Worm (Caenorhabditis elegans): ENCODE data around the gene K10B2.4.

K10B2.4 gene

ce11 chrII:6355396-6356346 is 5.1 kb downstream of the K10B2.4 start, which contains the start of gene C32D5.11 (continued):
- TF ChIP-seq hpl-2 (GFP tag; optimal IDR thresholded peaks at IDR 0.05) (no peak), nhr-76 (tag; optimal IDR thresholded peaks at IDR 0.05) (no peak), egl-27 (tag; optimal IDR thresholded peaks at IDR 0.05) (no peak), lin-13 (GFP tag; optimal IDR thresholded peaks at IDR 0.05) (peak; percentile 69), unc-62 (GFP tag; optimal IDR thresholded peaks at IDR 0.05) (no peak), hlh-17 (GFP tag; optimal IDR thresholded peaks at IDR 0.05; ENCODE audit: borderline replicate concordance) (no peak), nhr-20 (tag; optimal IDR thresholded peaks at IDR 0.05) (peak; percentile 87), skn-1 (tag; optimal IDR thresholded peaks at IDR 0.05) (peak; percentile 54), unc-86 (tag; optimal IDR thresholded peaks at IDR 0.05) (peak; percentile 78), blmp-1 (tag; optimal IDR thresholded peaks at IDR 0.05) (peak; percentile 67), C16A3.4 (tag; optimal IDR thresholded peaks at IDR 0.05) (peak; percentile 90), ztf-4 (tag; optimal IDR thresholded peaks at IDR 0.05) (peak; percentile 63), sup-37 (GFP tag; optimal IDR thresholded peaks at IDR 0.05) (no peak), nhr-19 (GFP tag; conservative IDR thresholded peaks at IDR 0.05) (peak; percentile 72), ceh-82 (tag; optimal IDR thresholded peaks at IDR 0.05) (peak; percentile 51 to 77 (median 70)), C34B4.2 (tag; optimal IDR thresholded peaks at IDR 0.05) (no peak), nhr-71 (tag; optimal IDR thresholded peaks at IDR 0.05) (peak; percentile 89), vab-15 (tag; optimal IDR thresholded peaks at IDR 0.05) (no peak), nhr-84 (tag; optimal IDR thresholded peaks at IDR 0.05) (no peak), C04F5.9 (tag; optimal IDR thresholded peaks at IDR 0.05) (peak; percentile 8), pax-3 (tag; optimal IDR thresholded peaks at IDR 0.05) (peak; percentile 17), lin-15B (tag; optimal IDR thresholded peaks at IDR 0.05) (peak; percentile 57), ces-1 (GFP tag; optimal IDR thresholded peaks at IDR 0.05) (no peak), xbp-1 (tag; optimal IDR thresholded peaks at IDR 0.05) (peak; percentile 79), egl-13 (tag; optimal IDR thresholded peaks at IDR 0.05) (peak; percentile 21), lin-14 (GFP tag; optimal IDR thresholded peaks at IDR 0.05) (peak; percentile 91), nhr-237 (tag; optimal IDR thresholded peaks at IDR 0.05) (no peak)

ce11 chrII:6351887-6352286 is 8.9 kb downstream of the K10B2.4 start, which contains the start of gene C32D5.10:
Gene C32D5.10 (minus strand): TSS chrII:6351987.
- TF ChIP-seq vab-15 (tag; optimal IDR thresholded peaks at IDR 0.05) (no peak), unc-62 (GFP tag; optimal IDR thresholded peaks at IDR 0.05) (no peak), rnt-1 (tag; optimal IDR thresholded peaks at IDR 0.05) (no peak), unc-86 (tag; optimal IDR thresholded peaks at IDR 0.05) (no peak)

ce11 chrII:6349968-6350367 is 10.8 kb downstream of the K10B2.4 start:
- no peak for TF ChIP-seq sptf-1 (tag; optimal IDR thresholded peaks at IDR 0.05)
- TF ChIP-seq hpl-2 (GFP tag; optimal IDR thresholded peaks at IDR 0.05), result no peak
- TF ChIP-seq C04F5.9 (tag; optimal IDR thresholded peaks at IDR 0.05), result no peak
- TF ChIP-seq efl-1 (optimal IDR thresholded peaks at IDR 0.05), result no peak
- TF ChIP-seq efl-1 (GFP tag; optimal IDR thresholded peaks at IDR 0.05 in 1 of 2), result peak in 1 of 2 experiments; percentile 91
- no peak for TF ChIP-seq efl-3 (GFP tag; optimal IDR thresholded peaks at IDR 0.05)
- TF ChIP-seq ets-5 (GFP tag; IDR thresholded peaks at IDR 0.05), result no peak
- TF ChIP-seq zip-4 (GFP tag; optimal IDR thresholded peaks at IDR 0.05), result no peak

ce11 chrII:6348360-6348759 is 12.4 kb downstream of the K10B2.4 start:
- peak; percentile 87 for TF ChIP-seq nhr-19 (GFP tag; conservative IDR thresholded peaks at IDR 0.05)
- TF ChIP-seq nhr-76 (tag; optimal IDR thresholded peaks at IDR 0.05), result no peak
- no peak for TF ChIP-seq hlh-4 (tag; optimal IDR thresholded peaks at IDR 0.05)
- no peak for TF ChIP-seq pag-3 (tag; optimal IDR thresholded peaks at IDR 0.05; ENCODE audit: borderline replicate concordance, insufficient read depth)
- TF ChIP-seq elt-2 (tag; optimal IDR thresholded peaks at IDR 0.05), result peak; percentile 79
- TF ChIP-seq lin-39 (tag; optimal IDR thresholded peaks at IDR 0.05), result peak; percentile 53
- TF ChIP-seq rnt-1 (tag; optimal IDR thresholded peaks at IDR 0.05), result peak; percentile 90
- peak; percentile 2 for TF ChIP-seq C04F5.9 (tag; optimal IDR thresholded peaks at IDR 0.05)
- TF ChIP-seq elt-3 (tag; optimal IDR thresholded peaks at IDR 0.05), result peak in 5 of 6 experiments; percentile 19 to 93 (median 59)
- TF ChIP-seq lin-35 (GFP tag; optimal IDR thresholded peaks at IDR 0.05), result peak; percentile 81 to 89
- TF ChIP-seq sox-4 (tag; optimal IDR thresholded peaks at IDR 0.05), result peak; percentile 69
- TF ChIP-seq sptf-1 (tag; optimal IDR thresholded peaks at IDR 0.05), result no peak
- no peak for TF ChIP-seq nhr-84 (tag; optimal IDR thresholded peaks at IDR 0.05)
- TF ChIP-seq mep-1 (tag; optimal IDR thresholded peaks at IDR 0.05), result peak; percentile 95
- peak; percentile 60 for TF ChIP-seq snpc-4 (tag; optimal IDR thresholded peaks at IDR 0.05)
- TF ChIP-seq lin-14 (GFP tag; optimal IDR thresholded peaks at IDR 0.05), result peak; percentile 96
- TF ChIP-seq Y116A8C.19 (tag; optimal IDR thresholded peaks at IDR 0.05; ENCODE audit: borderline replicate concordance), result no peak
